Fruit fly (Drosophila melanogaster): ENCODE results near the gene rod.

rod gene

DNA sequence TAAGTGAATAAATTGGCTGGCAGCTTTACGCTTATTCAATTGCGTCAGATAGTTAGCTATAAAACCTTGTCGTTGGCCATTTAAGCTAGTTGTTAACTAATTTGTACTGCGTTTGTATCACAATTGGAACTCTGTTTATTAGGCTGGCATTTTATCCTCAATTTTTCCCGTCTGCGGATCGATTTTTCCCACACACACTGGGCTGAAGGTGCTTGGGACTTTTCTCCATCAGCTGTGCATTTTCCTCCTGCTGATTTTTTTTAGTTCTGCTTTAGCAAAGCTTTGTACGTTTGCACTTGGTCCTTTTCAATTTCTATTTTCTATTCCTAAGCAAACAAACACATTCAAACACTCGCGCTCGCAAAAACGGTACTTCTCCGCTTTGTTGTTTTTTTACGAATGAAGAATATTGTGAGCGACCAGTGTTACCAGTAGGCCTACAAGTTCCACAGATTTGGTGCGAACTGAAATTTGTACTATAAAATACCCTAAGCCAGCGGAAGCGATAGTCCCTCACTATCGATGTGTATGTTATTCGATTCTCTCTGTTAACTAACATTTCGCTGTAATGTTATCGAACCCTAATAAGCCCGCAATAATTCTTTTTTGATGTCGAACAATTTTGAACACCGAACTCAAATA lies 28.8 kb downstream of the rod start (continued):
- TF ChIP-seq CG18599 (GFP tag; optimal IDR thresholded peaks at IDR 0.05), result peak; percentile 58
- TF ChIP-seq Gug (GFP tag; IDR thresholded peaks at IDR 0.05), result 0 out of 4 replicates have a peak, but pooled peaks have one; percentile 6
- TF ChIP-seq CG12769 (tag; optimal IDR thresholded peaks at IDR 0.05), result peak; percentile 75
- no peak for TF ChIP-seq CG8290 (GFP tag; optimal IDR thresholded peaks at IDR 0.05)
- TF ChIP-seq CG8290 (tag; optimal IDR thresholded peaks at IDR 0.05), result peak in 1 of 2 experiments; percentile 75
- TF ChIP-seq lmd (GFP tag; IDR thresholded peaks at IDR 0.05), result no peak
- peak; percentile 22 for TF ChIP-seq CG7745 (tag; optimal IDR thresholded peaks at IDR 0.05)
- no peak for TF ChIP-seq CG7357 (GFP tag; IDR thresholded peaks at IDR 0.05)
- TF ChIP-seq NK7.1 (GFP tag; optimal IDR thresholded peaks at IDR 0.05), result peak; percentile 0
- no peak for TF ChIP-seq ttk (GFP tag; IDR thresholded peaks at IDR 0.05)
- peak; percentile 74 for TF ChIP-seq oc (tag; optimal IDR thresholded peaks at IDR 0.05)
- no peak for TF ChIP-seq CG31365 (tag; optimal IDR thresholded peaks at IDR 0.05)
- peak; percentile 62 for TF ChIP-seq lbe (GFP tag; optimal IDR thresholded peaks at IDR 0.05)
- peak; percentile 76 for TF ChIP-seq CG2116 (GFP tag; optimal IDR thresholded peaks at IDR 0.05)
- peak; percentile 56 for TF ChIP-seq CHES-1-like (GFP tag; optimal IDR thresholded peaks at IDR 0.05)
- TF ChIP-seq wek (GFP tag; optimal IDR thresholded peaks at IDR 0.05), result peak; percentile 60
- TF ChIP-seq CG30403 (GFP tag; optimal IDR thresholded peaks at IDR 0.05), result peak; percentile 3
- peak; percentile 15 for TF ChIP-seq CG17568 (GFP tag; optimal IDR thresholded peaks at IDR 0.05)
- peak; percentile 56 for TF ChIP-seq lilli (GFP tag; optimal IDR thresholded peaks at IDR 0.05)
- TF ChIP-seq dpn (GFP tag; optimal IDR thresholded peaks at IDR 0.05), result peak; percentile 31 to 40
- TF ChIP-seq da (GFP tag; optimal IDR thresholded peaks at IDR 0.05), result no peak
- TF ChIP-seq Meics (GFP tag; optimal IDR thresholded peaks at IDR 0.05), result peak; percentile 3
- TF ChIP-seq so (GFP tag; IDR thresholded peaks at IDR 0.05), result no peak
- TF ChIP-seq MESR4 (GFP tag; optimal IDR thresholded peaks at IDR 0.05), result peak; percentile 69
- peak; percentile 98 for TF ChIP-seq Med (GFP tag)
- TF ChIP-seq tio (GFP tag; optimal IDR thresholded peaks at IDR 0.05), result no peak
- peak; percentile 13 for TF ChIP-seq maf-S (GFP tag; optimal IDR thresholded peaks at IDR 0.05)
- TF ChIP-seq Sry-δ (GFP tag; optimal IDR thresholded peaks at IDR 0.05), result peak; percentile 85
- TF ChIP-seq CG4328 (GFP tag; optimal IDR thresholded peaks at IDR 0.05), result peak; percentile 23
- peak; percentile 75 for TF ChIP-seq CG14710 (tag; optimal IDR thresholded peaks at IDR 0.05)
- peak; percentile 22 for TF ChIP-seq tin (GFP tag; optimal IDR thresholded peaks at IDR 0.05)
- TF ChIP-seq CG1602 (GFP tag; optimal IDR thresholded peaks at IDR 0.05), result no peak
- TF ChIP-seq CG6854 (GFP tag; optimal IDR thresholded peaks at IDR 0.05), result peak; percentile 62
- TF ChIP-seq CG12219 (GFP tag; optimal IDR thresholded peaks at IDR 0.05), result no peak

DNA sequence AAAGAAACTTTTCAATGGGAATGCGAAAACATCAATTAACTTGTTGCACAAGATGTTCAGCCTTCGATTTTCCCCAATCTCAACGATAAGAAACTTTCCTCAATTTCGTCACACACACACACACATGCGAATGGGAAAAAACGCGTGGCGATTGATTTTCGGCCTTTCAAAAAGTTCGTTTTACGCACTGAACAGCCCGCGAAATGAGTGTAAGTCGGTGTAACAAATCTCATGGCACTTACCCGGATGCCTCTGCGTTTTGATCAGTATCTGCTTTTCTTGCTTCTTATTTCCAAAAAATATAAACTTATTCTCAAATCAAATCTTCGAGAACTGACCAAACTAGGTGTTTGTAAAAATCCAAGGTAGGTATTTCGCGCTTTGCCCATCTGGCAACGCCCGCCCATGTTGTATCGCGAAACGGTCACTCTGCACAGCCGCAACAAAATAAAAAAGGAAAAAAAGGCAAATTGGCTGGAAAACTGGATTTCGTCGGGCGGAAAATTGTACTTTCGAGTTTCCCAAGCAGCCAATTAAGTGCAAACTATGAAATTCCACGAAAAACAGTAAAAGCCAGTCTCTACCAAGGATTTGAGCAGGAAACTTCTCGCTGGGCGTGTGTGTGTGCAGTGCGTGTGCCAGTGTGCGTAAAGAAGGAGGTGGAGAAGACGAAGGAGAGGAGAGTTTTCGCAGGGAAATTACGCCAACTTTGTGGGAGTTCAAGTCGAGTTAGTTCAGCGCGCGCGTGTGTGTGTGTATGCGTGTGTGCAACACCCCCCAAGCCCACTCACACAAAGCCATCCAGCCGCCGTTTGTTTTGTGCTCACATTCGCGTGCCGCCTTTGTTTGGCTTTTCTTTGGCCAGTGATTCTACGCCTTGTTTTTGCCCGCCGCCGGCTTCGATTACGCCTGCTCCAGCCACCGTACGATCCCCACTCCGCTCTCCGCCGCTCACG lies 30.2 kb downstream of the rod start, which contains the start of gene Med:
Gene Med, plus strand, starts transcription at position 408 of the 956 bp plus-strand sequence.
- TF ChIP-seq CTCF (GFP tag; optimal IDR thresholded peaks at IDR 0.05) (peak; percentile 4), hth (optimal IDR thresholded peaks at IDR 0.05) (no peak), Hsf (GFP tag; optimal IDR thresholded peaks at IDR 0.05) (no peak), Rx (GFP tag; IDR thresholded peaks at IDR 0.05) (no peak), dm (GFP tag; optimal IDR thresholded peaks at IDR 0.05) (peak; percentile 81), Ets97D (GFP tag; optimal IDR thresholded peaks at IDR 0.05) (peak; percentile 72), phol (tag; optimal IDR thresholded peaks at IDR 0.05) (peak; percentile 36), pros (GFP tag; optimal IDR thresholded peaks at IDR 0.05) (peak; percentile 50), sqz (GFP tag; optimal IDR thresholded peaks at IDR 0.05) (peak; percentile 58), Nf-YC (tag; optimal IDR thresholded peaks at IDR 0.05) (peak; percentile 41), pho (GFP tag; optimal IDR thresholded peaks at IDR 0.05) (no peak), yki (optimal IDR thresholded peaks at IDR 0.05) (no peak), CG4617 (GFP tag; optimal IDR thresholded peaks at IDR 0.05; ENCODE audit: borderline replicate concordance) (peak; percentile 99), Sry-δ (GFP tag; optimal IDR thresholded peaks at IDR 0.05) (peak; percentile 48), luna (GFP tag; optimal IDR thresholded peaks at IDR 0.05) (no peak), CG10267 (tag; optimal IDR thresholded peaks at IDR 0.05) (peak; percentile 42), NC2β (GFP tag; optimal IDR thresholded peaks at IDR 0.05) (no peak), CG12942 (GFP tag; optimal IDR thresholded peaks at IDR 0.05) (no peak)

Data from whole organism, embryonic.